Worm (Caenorhabditis elegans) whole organism, late embryonic: Measurements from ENCODE around the gene sto-4.

Source experiments
- Y22D7AL.16 ChIP-seq: sonication (generic microtip); optimal IDR thresholded peaks from 2 replicates; lab custom pipeline; 2016; ENCODE audit warnings: missing genetic modification characterization, missing compliant biosample characterization
- ahr-1 ChIP-seq: sonication (generic microtip); optimal IDR thresholded peaks from 2 replicates; lab custom pipeline; 2016; ENCODE audit warnings: missing genetic modification characterization, missing compliant biosample characterization
- ama-1 ChIP-seq: fragments of 150-350 bp; optimal IDR thresholded peaks from 2 replicates; lab custom pipeline; 2014
- ceh-14 ChIP-seq: sonication (generic microtip); optimal IDR thresholded peaks from 2 replicates; lab custom pipeline; 2016; ENCODE audit warnings: missing genotype, missing genetic modification characterization, missing compliant biosample characterization
- ceh-18 ChIP-seq: sonication (generic microtip); optimal IDR thresholded peaks from 2 replicates; lab custom pipeline; 2016; ENCODE audit warnings: missing genetic modification characterization, missing compliant biosample characterization
- ceh-2 ChIP-seq: sonication (generic microtip); optimal IDR thresholded peaks from 2 replicates; lab custom pipeline; 2016; ENCODE audit warnings: missing genotype, missing genetic modification characterization, missing compliant biosample characterization
- ceh-22 ChIP-seq: sonication (generic microtip); optimal IDR thresholded peaks from 2 replicates; lab custom pipeline; 2017; ENCODE audit warnings: missing biosample characterization, missing genetic modification characterization
- ceh-24 ChIP-seq: sonication (generic microtip); optimal IDR thresholded peaks from 2 replicates; lab custom pipeline; 2016; ENCODE audit warnings: mild to moderate bottlenecking, missing genetic modification characterization, missing compliant biosample characterization
- ceh-31 ChIP-seq: sonication (generic microtip); optimal IDR thresholded peaks from 2 replicates; lab custom pipeline; 2016; ENCODE audit warnings: missing genetic modification characterization, missing compliant biosample characterization
- ceh-34 ChIP-seq: sonication (generic microtip); optimal IDR thresholded peaks from 2 replicates; lab custom pipeline; 2016; ENCODE audit warnings: mild to moderate bottlenecking, missing genetic modification characterization, missing compliant biosample characterization
- ceh-48 ChIP-seq: sonication (generic microtip); optimal IDR thresholded peaks from 2 replicates; lab custom pipeline; 2016; ENCODE audit warnings: missing genetic modification characterization, inconsistent platforms, missing compliant biosample characterization
- ceh-6 ChIP-seq: fragments of 200-800 bp; sonication (Bioruptor generic); optimal IDR thresholded peaks from 2 replicates; lab custom pipeline; 2018; ENCODE audit warnings: mild to moderate bottlenecking, missing genetic modification characterization, missing compliant biosample characterization
- dmd-4 ChIP-seq: sonication (generic microtip); optimal IDR thresholded peaks from 2 replicates; lab custom pipeline; 2016; ENCODE audit warnings: borderline replicate concordance, missing genetic modification characterization, missing compliant biosample characterization
- dve-1 ChIP-seq: sonication (generic microtip); optimal IDR thresholded peaks from 2 replicates; lab custom pipeline; 2017; ENCODE audit warnings: antibody characterized with exemption, mild to moderate bottlenecking, missing genetic modification characterization, missing compliant biosample characterization
- elt-2 ChIP-seq: sonication (generic microtip); optimal IDR thresholded peaks from 2 replicates; lab custom pipeline; 2016; ENCODE audit warnings: missing genetic modification reagents, missing genetic modification characterization, missing compliant biosample characterization
- ets-4 ChIP-seq: sonication (generic microtip); optimal IDR thresholded peaks from 2 replicates; lab custom pipeline; 2016; ENCODE audit warnings: missing genetic modification characterization, missing compliant biosample characterization
- fkh-10 ChIP-seq: fragments of 150-350 bp; optimal IDR thresholded peaks from 2 replicates; lab custom pipeline; 2014; ENCODE audit warnings: missing biosample characterization, missing genetic modification reagents, missing genetic modification characterization
- gmeb-2 ChIP-seq: sonication (generic microtip); optimal IDR thresholded peaks from 2 replicates; lab custom pipeline; 2016; ENCODE audit warnings: missing genetic modification characterization, inconsistent platforms, missing compliant biosample characterization
- hlh-13 ChIP-seq: fragments of 200-800 bp; sonication (Bioruptor generic); optimal IDR thresholded peaks from 2 replicates; lab custom pipeline; 2018; ENCODE audit warnings: mild to moderate bottlenecking, missing genetic modification characterization, missing compliant biosample characterization
- hlh-6 ChIP-seq: sonication (generic microtip); optimal IDR thresholded peaks from 2 replicates; lab custom pipeline; 2016; ENCODE audit warnings: missing genotype, missing genetic modification characterization, missing compliant biosample characterization
- lim-6 ChIP-seq: sonication (generic microtip); optimal IDR thresholded peaks from 2 replicates; lab custom pipeline; 2016; ENCODE audit warnings: missing genetic modification characterization, missing compliant biosample characterization
- mec-3 ChIP-seq: sonication (generic microtip); optimal IDR thresholded peaks from 2 replicates; lab custom pipeline; 2016; ENCODE audit warnings: borderline replicate concordance, missing genetic modification characterization, missing compliant biosample characterization
- nhr-232 ChIP-seq: sonication (generic microtip); optimal IDR thresholded peaks from 2 replicates; lab custom pipeline; 2016; ENCODE audit warnings: missing genetic modification characterization, missing compliant biosample characterization
- pat-9 ChIP-seq: fragments of 200-800 bp; sonication (Bioruptor generic); optimal IDR thresholded peaks from 2 replicates; lab custom pipeline; 2018; ENCODE audit warnings: mild to moderate bottlenecking, missing genetic modification characterization, moderate library complexity, missing compliant biosample characterization
- pax-1 ChIP-seq: fragments of 150-350 bp; optimal IDR thresholded peaks from 2 replicates; lab custom pipeline; 2014; ENCODE audit warnings: missing biosample characterization, missing genetic modification characterization
- pha-4 ChIP-seq: fragments of 150-350 bp; optimal IDR thresholded peaks from 2 replicates; lab custom pipeline; 2018; ENCODE audit warnings: missing biosample characterization, missing genetic modification reagents, missing genetic modification characterization
- pqm-1 ChIP-seq: sonication (generic microtip); optimal IDR thresholded peaks from 2 replicates; lab custom pipeline; 2016; ENCODE audit warnings: missing genetic modification characterization, missing compliant biosample characterization
- tbx-2 ChIP-seq: sonication (generic microtip); optimal IDR thresholded peaks from 2 replicates; lab custom pipeline; 2016; ENCODE audit warnings: missing genetic modification characterization, missing compliant biosample characterization
- unc-42 ChIP-seq: sonication (generic microtip); optimal IDR thresholded peaks from 2 replicates; lab custom pipeline; 2016; ENCODE audit warnings: missing genotype, missing genetic modification characterization, missing compliant biosample characterization
- unc-55 ChIP-seq: sonication (generic microtip); optimal IDR thresholded peaks from 2 replicates; lab custom pipeline; 2017; ENCODE audit warnings: missing biosample characterization, missing genetic modification reagents, missing genetic modification characterization
- ztf-16 ChIP-seq: sonication (generic microtip); optimal IDR thresholded peaks from 2 replicates; lab custom pipeline; 2017; ENCODE audit warnings: missing genetic modification characterization, missing compliant biosample characterization

The sto-4 gene

ce11 chrX:11666545-11667177 lies 22.7 kb downstream of the sto-4 start, which contains the start of gene noca-2 (continued):
- TF ChIP-seq ceh-6 (GFP tag; lab: Kevin White, UChicago) (no peak), ceh-34 (tag; lab: Kevin White, UChicago) (peak; percentile 9), ceh-14 (tag; lab: Kevin White, UChicago) (no peak), hlh-13 (GFP tag; lab: Kevin White, UChicago) (no peak), unc-55 (GFP tag; lab: Kevin White, UChicago) (peak; percentile 62), ceh-18 (tag; lab: Kevin White, UChicago) (no peak), nhr-232 (no peak), dve-1 (tag; lab: Kevin White, UChicago) (no peak), ceh-31 (tag; lab: Kevin White, UChicago) (peak; percentile 24), fkh-10 (GFP tag; lab: Kevin White, UChicago) (no peak), ceh-24 (tag; lab: Kevin White, UChicago) (no peak), dmd-4 (tag; lab: Kevin White, UChicago) (no peak), tbx-2 (tag; lab: Kevin White, UChicago) (no peak), pha-4 (tag; lab: Kevin White, UChicago) (no peak)

ce11 chrX:11673063-11673759 lies 29.3 kb downstream of the sto-4 start:
- no peak for TF ChIP-seq dmd-4 (tag; lab: Kevin White, UChicago)
- TF ChIP-seq unc-42 (tag; lab: Kevin White, UChicago) = peak; percentile 44
- TF ChIP-seq ahr-1 (tag; lab: Kevin White, UChicago) = no peak

ce11 chrX:11675573-11675972 lies 31.6 kb downstream of the sto-4 start:
- TF ChIP-seq ceh-31 (tag; lab: Kevin White, UChicago) = peak; percentile 21
- no peak for TF ChIP-seq ceh-18 (tag; lab: Kevin White, UChicago)

- TF ChIP-seq Y22D7AL.16 (tag; lab: Kevin White, UChicago) = no peak
- TF ChIP-seq gmeb-2 (tag; lab: Kevin White, UChicago) = no peak
- no peak for TF ChIP-seq ceh-48 (tag; lab: Kevin White, UChicago)
- no peak for TF ChIP-seq ama-1 (lab: Kevin White, UChicago)
- TF ChIP-seq elt-2 (tag; lab: Kevin White, UChicago) = no peak
- TF ChIP-seq ceh-22 (tag; lab: Kevin White, UChicago) = no peak
- no peak for TF ChIP-seq lim-6 (tag; lab: Kevin White, UChicago)
- no peak for TF ChIP-seq pqm-1 (tag; lab: Kevin White, UChicago)
- no peak for TF ChIP-seq pat-9
- TF ChIP-seq hlh-6 (tag; lab: Kevin White, UChicago) = no peak
- TF ChIP-seq ets-4 = no peak
- TF ChIP-seq ceh-2 = no peak
- no peak for TF ChIP-seq ztf-16 (tag; lab: Kevin White, UChicago)
- TF ChIP-seq ceh-24 (tag; lab: Kevin White, UChicago) = no peak
Measured at ce11 chrX:11679211-11679977, 35.5 kb downstream of the sto-4 start.

ce11 chrX:11680851-11681250 lies 36.9 kb downstream of the sto-4 start, which contains the start of gene T04F8.7:
Gene T04F8.7, minus strand, starts transcription at chrX:11680980.
- TF ChIP-seq unc-55 (GFP tag; lab: Kevin White, UChicago) (no peak), pax-1 (tag; lab: Kevin White, UChicago) (no peak), mec-3 (tag; lab: Kevin White, UChicago) (no peak)
